Fruit fly (Drosophila melanogaster) whole organism, adult: ENCODE results near the gene janB.

Experiments used
- CG12768 ChIP-seq: fragments of 200-800 bp; sonication (Bioruptor generic); optimal IDR thresholded peaks from 2 replicates; lab custom pipeline; 2017; ENCODE audit warnings: missing biosample characterization, missing genetic modification characterization, mild to moderate bottlenecking, moderate library complexity, missing genetic modification reagents
- CG14711 ChIP-seq: fragments of 200-800 bp; sonication (Bioruptor generic); optimal IDR thresholded peaks from 2 replicates; lab custom pipeline; 2018; ENCODE audit warnings: missing biosample characterization, mild to moderate bottlenecking, missing genetic modification characterization, moderate library complexity
- CG33017 ChIP-seq: fragments of 200-800 bp; sonication (Bioruptor generic); optimal IDR thresholded peaks from 2 replicates; lab custom pipeline; 2018; ENCODE audit warnings: missing biosample characterization, mild to moderate bottlenecking, missing genetic modification characterization, moderate library complexity
- CG5204 ChIP-seq: fragments of 200-800 bp; sonication (Bioruptor generic); optimal IDR thresholded peaks from 2 replicates; lab custom pipeline; 2016; ENCODE audit warnings: missing biosample characterization, missing genetic modification characterization
- CG7045 ChIP-seq: fragments of 200-800 bp; sonication (Bioruptor generic); optimal IDR thresholded peaks from 2 replicates; lab custom pipeline; 2017; ENCODE audit warnings: missing biosample characterization, mild to moderate bottlenecking, missing genetic modification characterization
- CG7101 ChIP-seq: fragments of 200-800 bp; sonication (Bioruptor generic); optimal IDR thresholded peaks from 2 replicates; lab custom pipeline; 2018; ENCODE audit warnings: missing biosample characterization, mild to moderate bottlenecking, missing genetic modification characterization, moderate library complexity
- Clk ChIP-seq: fragments of 200-800 bp; sonication (Bioruptor generic); optimal IDR thresholded peaks from 2 replicates; lab custom pipeline; 2017; ENCODE audit warnings: missing biosample characterization, missing genetic modification characterization
- Crg-1 ChIP-seq: fragments of 200-800 bp; sonication (Bioruptor generic); optimal IDR thresholded peaks from 2 replicates; lab custom pipeline; 2016; ENCODE audit warnings: missing biosample characterization, missing genetic modification characterization
- Hr96 ChIP-seq: fragments of 200-800 bp; sonication (Bioruptor generic); optimal IDR thresholded peaks from 2 replicates; lab custom pipeline; 2016; ENCODE audit warnings: missing biosample characterization, missing genetic modification characterization
- bab1 ChIP-seq: fragments of 200-800 bp; sonication (Bioruptor generic); optimal IDR thresholded peaks from 3 replicates; lab custom pipeline; 2019; ENCODE audit warnings: missing biosample characterization, mild to moderate bottlenecking, missing genetic modification characterization, moderate library complexity
- kay ChIP-seq: fragments of 200-800 bp; sonication (Bioruptor generic); peaks from one replicate; lab custom pipeline; 2016; ENCODE audit warnings: missing biosample characterization, missing genetic modification characterization, borderline replicate concordance
- pad ChIP-seq: fragments of 200-800 bp; sonication (Bioruptor generic); optimal IDR thresholded peaks from 3 replicates; lab custom pipeline; 2017; ENCODE audit warnings: missing biosample characterization, missing genetic modification characterization, mild to moderate bottlenecking, moderate library complexity, missing genetic modification reagents
- tj ChIP-seq: fragments of 200-800 bp; sonication (Bioruptor generic); optimal IDR thresholded peaks from 3 replicates; lab custom pipeline; 2017; ENCODE audit warnings: missing biosample characterization, mild to moderate bottlenecking, missing genetic modification characterization, moderate library complexity

DNA sequence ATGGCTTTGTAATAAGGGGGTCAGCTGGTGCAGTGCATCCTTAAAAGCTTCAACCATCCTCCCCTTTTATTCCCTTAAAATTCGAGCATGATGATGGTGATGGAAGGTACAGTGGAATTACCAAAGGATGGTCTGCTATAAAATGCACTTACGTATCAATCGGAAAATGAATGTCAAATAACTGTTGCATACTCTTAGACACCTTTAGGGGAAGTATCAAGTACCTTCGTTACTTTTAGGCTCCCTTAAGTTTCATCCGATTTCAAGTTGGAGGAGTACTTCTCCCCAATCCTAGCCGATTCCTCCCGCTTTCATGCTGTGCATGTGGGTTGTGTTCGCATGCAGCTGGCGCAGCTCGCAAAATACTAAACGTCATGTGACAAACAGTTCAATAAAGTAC, 31.7 kb upstream of the janB start:
- TF ChIP-seq CG33017 (tag; lab: Kevin White, UChicago) (no peak), Crg-1 (GFP tag; lab: Kevin White, UChicago) (no peak), CG7045 (GFP tag; lab: Kevin White, UChicago) (no peak), kay (GFP tag; lab: Kevin White, UChicago) (no peak), CG7101 (tag; lab: Kevin White, UChicago) (no peak), tj (GFP tag; lab: Kevin White, UChicago) (no peak), CG5204 (GFP tag; lab: Kevin White, UChicago) (no peak), CG12768 (GFP tag; lab: Kevin White, UChicago) (no peak), bab1 (GFP tag; lab: Kevin White, UChicago) (no peak), Clk (no peak), Hr96 (no peak), pad (GFP tag; lab: Kevin White, UChicago) (no peak), CG14711 (tag; lab: Kevin White, UChicago) (no peak)
